Worm (Caenorhabditis elegans) whole organism, L4/young adult: Measurements from ENCODE around the gene acr-12.

Experiments
- W03F9.2 ChIP-seq: fragments of 150-350 bp; optimal IDR thresholded peaks from 2 replicates; lab custom pipeline; 2014; ENCODE audit warnings: missing biosample characterization, missing genetic modification characterization
- dao-5 ChIP-seq: sonication (generic microtip); optimal IDR thresholded peaks from 2 replicates; lab custom pipeline; 2016; ENCODE audit warnings: missing genotype, missing genetic modification characterization, moderate library complexity, missing compliant biosample characterization
- him-1 ChIP-seq: sonication (generic microtip); optimal IDR thresholded peaks from 2 replicates; lab custom pipeline; 2016; ENCODE audit warnings: missing genotype, missing genetic modification reagents, missing genetic modification characterization, missing compliant biosample characterization

DNA sequence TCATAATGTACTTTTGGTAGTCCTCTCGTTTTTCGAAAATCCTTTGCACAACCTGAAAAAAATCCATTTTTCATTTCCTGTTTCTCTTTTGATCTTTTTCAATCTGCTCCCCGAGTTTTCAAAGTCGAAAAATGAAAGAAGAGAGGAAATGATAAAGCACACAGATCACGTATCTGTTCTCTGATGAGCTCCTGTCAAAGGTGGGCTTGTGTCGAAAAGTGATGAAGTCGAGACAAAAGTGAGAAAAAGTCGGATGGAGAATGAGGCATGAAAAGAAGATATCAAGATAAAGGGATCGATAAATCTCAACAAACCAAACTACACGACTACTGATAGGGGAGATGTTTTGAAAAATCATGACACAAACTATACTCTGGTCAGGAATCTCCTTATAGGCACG, 22.4 kb downstream of the acr-12 start:
- TF ChIP-seq W03F9.2 (no peak), him-1 (no peak), dao-5 (tag; lab: Kevin White, UChicago) (no peak)
